Worm (Caenorhabditis elegans): ENCODE data around the gene Y54G11A.3.

The Y54G11A.3 gene

ce11 chrII:14244457-14245254 lies 31.8 kb upstream of the Y54G11A.3 start:
- no peak for TF ChIP-seq ref-1 (GFP tag; conservative IDR thresholded peaks at IDR 0.05)
- TF ChIP-seq klf-2 (GFP tag; conservative IDR thresholded peaks at IDR 0.05): no peak
- no peak for TF ChIP-seq T22C8.4 (GFP tag; IDR thresholded peaks at IDR 0.05)
- no peak for TF ChIP-seq tab-1 (GFP tag; IDR thresholded peaks at IDR 0.05)
- TF ChIP-seq cog-1 (tag; optimal IDR thresholded peaks at IDR 0.05): no peak
- no peak for TF ChIP-seq ztf-29 (GFP tag; IDR thresholded peaks at IDR 0.05)

- no peak for TF ChIP-seq med-1 (GFP tag; optimal IDR thresholded peaks at IDR 0.05; ENCODE audit: insufficient read depth)
- TF ChIP-seq flt-1 (GFP tag; IDR thresholded peaks at IDR 0.05): no peak
- TF ChIP-seq cog-1 (tag; optimal IDR thresholded peaks at IDR 0.05): no peak
- no peak for TF ChIP-seq ztf-29 (GFP tag; IDR thresholded peaks at IDR 0.05)
- no peak for TF ChIP-seq T22C8.4 (GFP tag; IDR thresholded peaks at IDR 0.05)
- no peak for TF ChIP-seq ref-1 (GFP tag; conservative IDR thresholded peaks at IDR 0.05)
- no peak for TF ChIP-seq tab-1 (GFP tag; IDR thresholded peaks at IDR 0.05)
- no peak for TF ChIP-seq ztf-23 (GFP tag; IDR thresholded peaks at IDR 0.05)
- no peak for TF ChIP-seq klf-2 (GFP tag; conservative IDR thresholded peaks at IDR 0.05)
These were observed 29.2 kb upstream of the Y54G11A.3 start for ce11 chrII:14247227-14247626.

ce11 chrII:14247748-14248502 lies 28.5 kb upstream of the Y54G11A.3 start:
- TF ChIP-seq flt-1 (GFP tag; IDR thresholded peaks at IDR 0.05): peak; percentile 69
- no peak for TF ChIP-seq ref-1 (GFP tag; conservative IDR thresholded peaks at IDR 0.05)
- TF ChIP-seq med-1 (GFP tag; optimal IDR thresholded peaks at IDR 0.05; ENCODE audit: insufficient read depth): peak; percentile 24

ce11 chrII:14249489-14249888 lies 26.9 kb upstream of the Y54G11A.3 start:
- no peak for TF ChIP-seq tab-1 (GFP tag; IDR thresholded peaks at IDR 0.05)
- peak; percentile 61; the same call in 1 of the 2 replicates for TF ChIP-seq T22C8.4 (GFP tag; IDR thresholded peaks at IDR 0.05)
- TF ChIP-seq ztf-23 (GFP tag; IDR thresholded peaks at IDR 0.05): peak; percentile 57; the same call in 1 of the 2 replicates
- 0 out of 2 replicates have a peak, but pooled peaks have one; percentile 5 for TF ChIP-seq ztf-29 (GFP tag; IDR thresholded peaks at IDR 0.05)
- TF ChIP-seq flt-1 (GFP tag; IDR thresholded peaks at IDR 0.05): peak; percentile 71; the same call in 1 of the 2 replicates
- TF ChIP-seq med-1 (GFP tag; optimal IDR thresholded peaks at IDR 0.05; ENCODE audit: insufficient read depth): peak; percentile 13
- TF ChIP-seq ref-1 (GFP tag; conservative IDR thresholded peaks at IDR 0.05): no peak
- no peak for TF ChIP-seq cog-1 (tag; optimal IDR thresholded peaks at IDR 0.05)

ce11 chrII:14250147-14250965 lies 26.1 kb upstream of the Y54G11A.3 start, which contains the start of gene hmg-1.1:
Gene hmg-1.1, plus strand, starts transcription at chrII:14250695.
- TF ChIP-seq ztf-29 (GFP tag; IDR thresholded peaks at IDR 0.05): peak; percentile 41; the same call in 1 of the 2 replicates
- no peak for TF ChIP-seq klf-2 (GFP tag; conservative IDR thresholded peaks at IDR 0.05)
- peak; percentile 80; the same call in 1 of the 2 replicates for TF ChIP-seq flt-1 (GFP tag; IDR thresholded peaks at IDR 0.05)
- no peak for TF ChIP-seq tab-1 (GFP tag; IDR thresholded peaks at IDR 0.05)
- TF ChIP-seq ref-1 (GFP tag; conservative IDR thresholded peaks at IDR 0.05): no peak
- no peak for TF ChIP-seq med-1 (GFP tag; optimal IDR thresholded peaks at IDR 0.05; ENCODE audit: insufficient read depth)
- TF ChIP-seq T22C8.4 (GFP tag; IDR thresholded peaks at IDR 0.05): no peak
- peak; percentile 82 for TF ChIP-seq ztf-23 (GFP tag; IDR thresholded peaks at IDR 0.05)
- peak; percentile 72 for TF ChIP-seq cog-1 (tag; optimal IDR thresholded peaks at IDR 0.05)

ce11 chrII:14251400-14251940 lies 25.0 kb upstream of the Y54G11A.3 start:
- peak; percentile 66 for TF ChIP-seq ztf-23 (GFP tag; IDR thresholded peaks at IDR 0.05)
- no peak for TF ChIP-seq T22C8.4 (GFP tag; IDR thresholded peaks at IDR 0.05)
- 0 out of 2 replicates have a peak, but pooled peaks have one; percentile 51 for TF ChIP-seq ref-1 (GFP tag; conservative IDR thresholded peaks at IDR 0.05)
- TF ChIP-seq tab-1 (GFP tag; IDR thresholded peaks at IDR 0.05): no peak
- TF ChIP-seq flt-1 (GFP tag; IDR thresholded peaks at IDR 0.05): peak; percentile 83
- TF ChIP-seq cog-1 (tag; optimal IDR thresholded peaks at IDR 0.05): peak; percentile 66
- TF ChIP-seq klf-2 (GFP tag; conservative IDR thresholded peaks at IDR 0.05): 0 out of 2 replicates have a peak, but pooled peaks have one; percentile 31
- TF ChIP-seq ztf-29 (GFP tag; IDR thresholded peaks at IDR 0.05): no peak; the same call in 1 of the 2 replicates
- no peak for TF ChIP-seq med-1 (GFP tag; optimal IDR thresholded peaks at IDR 0.05; ENCODE audit: insufficient read depth)

- TF ChIP-seq med-1 (GFP tag; optimal IDR thresholded peaks at IDR 0.05; ENCODE audit: insufficient read depth) (no peak), tab-1 (GFP tag; IDR thresholded peaks at IDR 0.05) (no peak), ref-1 (GFP tag; conservative IDR thresholded peaks at IDR 0.05) (no peak), ztf-23 (GFP tag; IDR thresholded peaks at IDR 0.05) (no peak), klf-2 (GFP tag; conservative IDR thresholded peaks at IDR 0.05) (no peak), flt-1 (GFP tag; IDR thresholded peaks at IDR 0.05) (no peak), cog-1 (tag; optimal IDR thresholded peaks at IDR 0.05) (no peak), T22C8.4 (GFP tag; IDR thresholded peaks at IDR 0.05) (no peak), ztf-29 (GFP tag; IDR thresholded peaks at IDR 0.05) (no peak)
These were observed 24.4 kb upstream of the Y54G11A.3 start, which contains the start of gene Y54G11A.2 for ce11 chrII:14252057-14252456. Gene Y54G11A.2, plus strand, starts transcription at chrII:14252357.

- no peak for TF ChIP-seq cog-1 (tag; optimal IDR thresholded peaks at IDR 0.05)
- no peak for TF ChIP-seq T22C8.4 (GFP tag; IDR thresholded peaks at IDR 0.05)
- no peak for TF ChIP-seq ref-1 (GFP tag; conservative IDR thresholded peaks at IDR 0.05)
- no peak for TF ChIP-seq klf-2 (GFP tag; conservative IDR thresholded peaks at IDR 0.05)
- TF ChIP-seq ztf-29 (GFP tag; IDR thresholded peaks at IDR 0.05): no peak
- no peak for TF ChIP-seq med-1 (GFP tag; optimal IDR thresholded peaks at IDR 0.05; ENCODE audit: insufficient read depth)
- no peak for TF ChIP-seq ztf-23 (GFP tag; IDR thresholded peaks at IDR 0.05)
- no peak for TF ChIP-seq flt-1 (GFP tag; IDR thresholded peaks at IDR 0.05)
- no peak for TF ChIP-seq tab-1 (GFP tag; IDR thresholded peaks at IDR 0.05)
These were observed 20.6 kb upstream of the Y54G11A.3 start for ce11 chrII:14255850-14256249.
